Worm (Caenorhabditis elegans): ENCODE results near the gene fbxa-55.

- no peak for TF ChIP-seq nhr-237 (tag; optimal IDR thresholded peaks at IDR 0.05)
- TF ChIP-seq lin-13 (tag; optimal IDR thresholded peaks at IDR 0.05): no peak
- TF ChIP-seq mep-1 (tag; optimal IDR thresholded peaks at IDR 0.05): no peak
- TF ChIP-seq lsy-2 (tag; optimal IDR thresholded peaks at IDR 0.05): no peak
- TF ChIP-seq unc-62 (GFP tag; optimal IDR thresholded peaks at IDR 0.05): no peak
- TF ChIP-seq nhr-12 (tag; optimal IDR thresholded peaks at IDR 0.05): no peak
- no peak for TF ChIP-seq pha-4 (tag; optimal IDR thresholded peaks at IDR 0.05)
- no peak for TF ChIP-seq elt-3 (tag; optimal IDR thresholded peaks at IDR 0.05)
- no peak for TF ChIP-seq ztf-11 (tag; optimal IDR thresholded peaks at IDR 0.05)
- no peak for TF ChIP-seq hlh-1 (tag; optimal IDR thresholded peaks at IDR 0.05)
- no peak for TF ChIP-seq nhr-28 (tag; optimal IDR thresholded peaks at IDR 0.05)
- TF ChIP-seq unc-39 (tag; optimal IDR thresholded peaks at IDR 0.05): no peak
- peak; percentile 52 for TF ChIP-seq ces-1 (GFP tag; optimal IDR thresholded peaks at IDR 0.05)
Observed at ce11 chrIII:952184-952583, 16.3 kb upstream of the fbxa-55 start, which contains the start of gene fbxa-10.
